Fruit fly (Drosophila melanogaster) whole organism, prepupa: ENCODE results near the gene CG13113.
A peak's percentile ranks its signal among the peaks of the same experiment; 100 is the strongest.

Experiments
- CG10631 ChIP-seq: fragments of 200-800 bp; sonication (Bioruptor generic); optimal IDR thresholded peaks from 2 replicates; lab custom pipeline; 2016; ENCODE audit warnings: missing biosample characterization, missing genetic modification characterization
- CG11294 ChIP-seq: fragments of 200-800 bp; sonication (Bioruptor generic); IDR thresholded peaks from 2 replicates; pipeline ENCODE4 v1.3.6; 2022; ENCODE audit warnings: missing biosample characterization, missing genetic modification characterization
- CG16779 ChIP-seq: fragments of 200-800 bp; sonication (Bioruptor generic); optimal IDR thresholded peaks from 3 replicates; lab custom pipeline; 2017; ENCODE audit warnings: missing biosample characterization, mild to moderate bottlenecking, missing genetic modification characterization
- CG31627 ChIP-seq: fragments of 200-800 bp; sonication (Bioruptor generic); optimal IDR thresholded peaks from 3 replicates; lab custom pipeline; 2016; ENCODE audit warnings: missing biosample characterization, missing genetic modification characterization
- CG32006 ChIP-seq: fragments of 200-800 bp; sonication (Bioruptor generic); optimal IDR thresholded peaks from 3 replicates; lab custom pipeline; 2017; ENCODE audit warnings: missing biosample characterization, mild to moderate bottlenecking, missing genetic modification characterization
- CG4318 ChIP-seq: fragments of 200-800 bp; sonication (Bioruptor generic); optimal IDR thresholded peaks from 3 replicates; lab custom pipeline; 2017; ENCODE audit warnings: missing biosample characterization, mild to moderate bottlenecking, missing genetic modification characterization
- CG6163 ChIP-seq: fragments of 200-800 bp; sonication (Bioruptor generic); IDR thresholded peaks from 3 replicates; pipeline ENCODE4 v1.3.6; 2022; ENCODE audit warnings: missing biosample characterization, missing genetic modification characterization
- CG6276 ChIP-seq: fragments of 200-800 bp; sonication (Bioruptor generic); optimal IDR thresholded peaks from 2 replicates; lab custom pipeline; 2017; ENCODE audit warnings: missing biosample characterization, mild to moderate bottlenecking, missing genetic modification characterization
- CG6808 ChIP-seq: fragments of 200-800 bp; sonication (Bioruptor generic); optimal IDR thresholded peaks from 3 replicates; lab custom pipeline; 2017; ENCODE audit warnings: missing biosample characterization, missing genetic modification characterization, mild to moderate bottlenecking, moderate library complexity, missing genetic modification reagents
- CG8319 ChIP-seq: fragments of 200-800 bp; sonication (Bioruptor generic); optimal IDR thresholded peaks from 3 replicates; lab custom pipeline; 2016; ENCODE audit warnings: missing biosample characterization, missing genetic modification characterization
- Eip93F ChIP-seq: fragments of 200-800 bp; sonication (Bioruptor generic); optimal IDR thresholded peaks from 2 replicates; lab custom pipeline; 2016; ENCODE audit warnings: missing biosample characterization, mild to moderate bottlenecking, missing genetic modification characterization
- Ets21C ChIP-seq: fragments of 200-800 bp; sonication (Bioruptor generic); optimal IDR thresholded peaks from 3 replicates; lab custom pipeline; 2016; ENCODE audit warnings: missing biosample characterization, missing genetic modification characterization
- Gug ChIP-seq: fragments of 200-800 bp; sonication (Bioruptor generic); IDR thresholded peaks from 2 replicates; pipeline ENCODE4 v1.3.6; 2022; ENCODE audit warnings: missing biosample characterization, missing genetic modification characterization
- Hr38 ChIP-seq: sonication (Bioruptor generic); optimal IDR thresholded peaks from 2 replicates; lab custom pipeline; 2016; ENCODE audit warnings: missing biosample characterization, missing genetic modification characterization
- Hr39 ChIP-seq: fragments of 200-800 bp; sonication (Bioruptor generic); optimal IDR thresholded peaks from 2 replicates; lab custom pipeline; 2016; ENCODE audit warnings: missing biosample characterization, missing genetic modification characterization
- Lpt ChIP-seq: fragments of 200-800 bp; sonication (Bioruptor generic); optimal IDR thresholded peaks from 3 replicates; lab custom pipeline; 2016; ENCODE audit warnings: missing biosample characterization, missing genetic modification characterization
- Met ChIP-seq: fragments of 200-800 bp; sonication (Bioruptor generic); optimal IDR thresholded peaks from 3 replicates; lab custom pipeline; 2016; ENCODE audit warnings: missing biosample characterization, missing genetic modification characterization
- OdsH ChIP-seq: fragments of 200-800 bp; sonication (Bioruptor generic); optimal IDR thresholded peaks from 3 replicates; lab custom pipeline; 2016; ENCODE audit warnings: missing biosample characterization, missing genetic modification characterization
- Sox102F ChIP-seq: fragments of 200-800 bp; sonication (Bioruptor generic); optimal IDR thresholded peaks from 2 replicates; lab custom pipeline; 2016; ENCODE audit warnings: missing biosample characterization, mild to moderate bottlenecking, missing genetic modification characterization
- Sox15 ChIP-seq: fragments of 200-800 bp; sonication (Bioruptor generic); optimal IDR thresholded peaks from 3 replicates; lab custom pipeline; 2016; ENCODE audit warnings: missing biosample characterization, missing genetic modification characterization
- achi ChIP-seq: fragments of 200-800 bp; sonication (Bioruptor generic); optimal IDR thresholded peaks from 3 replicates; lab custom pipeline; 2016; ENCODE audit warnings: missing biosample characterization, missing genetic modification characterization
- acj6 ChIP-seq: fragments of 200-800 bp; sonication (Bioruptor generic); optimal IDR thresholded peaks from 3 replicates; lab custom pipeline; 2016; ENCODE audit warnings: missing biosample characterization, missing genetic modification characterization
- dac ChIP-seq: fragments of 200-800 bp; sonication (Bioruptor generic); optimal IDR thresholded peaks from 2 replicates; lab custom pipeline; 2017; ENCODE audit warnings: missing biosample characterization, mild to moderate bottlenecking, missing genetic modification characterization
- dsx ChIP-seq: fragments of 200-800 bp; optimal IDR thresholded peaks from 3 replicates; lab custom pipeline; 2019; ENCODE audit warnings: missing biosample characterization, mild to moderate bottlenecking, missing genetic modification characterization, moderate library complexity; ENCODE audit not compliant: poor library complexity, severe bottlenecking
- eg ChIP-seq: fragments of 200-800 bp; sonication (Bioruptor generic); IDR thresholded peaks from 3 replicates; pipeline ENCODE4 v1.3.6; 2022; ENCODE audit warnings: missing biosample characterization, missing genetic modification characterization
- esn ChIP-seq: fragments of 200-800 bp; sonication (Bioruptor generic); optimal IDR thresholded peaks from 2 replicates; lab custom pipeline; 2016; ENCODE audit warnings: missing biosample characterization, mild to moderate bottlenecking, missing genetic modification characterization, moderate library complexity
- fd85E ChIP-seq: fragments of 200-800 bp; sonication (Bioruptor generic); optimal IDR thresholded peaks from 3 replicates; lab custom pipeline; 2016; ENCODE audit warnings: missing biosample characterization, missing genetic modification characterization
- fkh ChIP-seq: fragments of 200-800 bp; sonication (Bioruptor generic); optimal IDR thresholded peaks from 3 replicates; lab custom pipeline; 2017; ENCODE audit warnings: missing biosample characterization, mild to moderate bottlenecking, missing genetic modification characterization, moderate library complexity
- lz ChIP-seq: fragments of 200-800 bp; sonication (Bioruptor generic); optimal IDR thresholded peaks from 3 replicates; lab custom pipeline; 2016; ENCODE audit warnings: missing biosample characterization, missing genetic modification characterization
- ss ChIP-seq, 2 experiments: fragments of 200-800 bp; sonication (Bioruptor generic); optimal IDR thresholded peaks; 2 replicates in 1 of 2; 3 replicates in 1 of 2; lab custom pipeline; 2017 to 2018; ENCODE audit warnings: mild to moderate bottlenecking in 2 of 2, missing biosample characterization in 2 of 2, missing genetic modification characterization in 2 of 2, moderate library complexity in 1 of 2
- svp ChIP-seq: fragments of 200-800 bp; sonication (Bioruptor generic); peaks from one replicate; lab custom pipeline; 2016; ENCODE audit warnings: missing biosample characterization, missing genetic modification characterization
- topi ChIP-seq: fragments of 200-800 bp; sonication (Bioruptor generic); optimal IDR thresholded peaks from 3 replicates; lab custom pipeline; 2016; ENCODE audit warnings: missing biosample characterization, missing genetic modification characterization

The CG13113 gene

DNA sequence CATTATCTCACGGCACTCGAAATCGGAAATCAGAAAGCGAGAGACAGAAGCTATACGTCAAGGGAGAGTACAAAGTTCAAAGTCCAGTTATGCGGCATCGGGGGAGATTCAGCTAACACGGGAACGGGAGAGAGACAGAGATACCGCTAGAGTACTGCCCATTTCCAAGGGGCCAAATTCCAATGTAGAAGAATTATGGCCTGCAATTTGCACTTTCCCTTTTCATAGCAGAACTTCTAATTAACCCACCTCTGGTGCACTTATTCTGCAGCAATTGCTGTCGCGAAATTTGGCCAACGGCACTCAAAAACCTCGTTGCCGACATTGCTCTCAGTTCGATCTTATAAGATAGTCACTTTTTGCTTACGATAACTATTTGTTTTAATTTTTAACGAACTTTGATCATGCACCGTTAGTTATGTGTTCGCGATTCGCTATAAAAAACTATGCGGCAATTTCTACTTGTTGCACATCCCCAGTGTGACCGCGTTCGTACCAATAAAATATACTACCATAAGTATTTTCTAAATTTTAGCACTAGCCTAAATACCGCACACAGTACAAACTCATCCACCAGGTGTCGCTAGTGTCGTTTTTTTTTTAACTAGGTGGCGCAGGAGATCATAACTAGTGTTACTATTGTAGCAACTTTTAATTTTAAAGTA, 32.4 kb downstream of the CG13113 start, which contains the start of gene Mtpalpha (continued):
- TF ChIP-seq Ets21C (GFP tag; lab: Kevin White, UChicago), result no peak
- peak; percentile 75 for TF ChIP-seq fd85E (GFP tag; lab: Kevin White, UChicago)
- TF ChIP-seq Sox15 (GFP tag; lab: Kevin White, UChicago), result no peak
- peak; percentile 58 for TF ChIP-seq OdsH (GFP tag; lab: Kevin White, UChicago)
- TF ChIP-seq CG10631 (GFP tag; lab: Kevin White, UChicago), result no peak
- peak; percentile 84 for TF ChIP-seq CG6163
- peak; percentile 40 for TF ChIP-seq CG4318 (GFP tag; lab: Kevin White, UChicago)
- peak; percentile 32 for TF ChIP-seq lz (GFP tag; lab: Kevin White, UChicago)
- TF ChIP-seq Met, result peak; percentile 57

DNA sequence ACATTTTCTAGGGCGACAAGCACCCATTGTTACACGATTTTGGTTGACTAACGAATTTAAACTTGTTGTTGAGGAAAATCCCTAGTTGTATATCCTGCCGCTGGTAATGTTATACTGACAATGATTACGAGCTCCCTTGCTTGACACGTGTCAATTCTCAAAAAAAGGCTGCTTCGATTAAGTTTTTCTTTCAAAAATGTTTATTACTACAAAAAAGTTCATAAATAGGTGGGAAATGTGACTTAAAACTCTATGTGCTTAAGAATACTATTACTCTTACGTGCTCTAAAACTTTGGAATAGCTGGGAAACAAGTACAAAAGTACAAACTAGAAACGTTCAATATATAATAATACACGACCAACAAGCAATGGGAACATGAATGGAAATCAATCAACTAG, 35.6 kb downstream of the CG13113 start, which contains the start of gene CG31709:
TSS of gene CG31709 (minus strand) at position 101 of the 400 bp plus-strand sequence.
- TF ChIP-seq Sox102F (GFP tag; lab: Kevin White, UChicago), result no peak
- no peak for TF ChIP-seq Hr39 (GFP tag; lab: Kevin White, UChicago)
- no peak for TF ChIP-seq acj6 (GFP tag; lab: Kevin White, UChicago)
- TF ChIP-seq eg (GFP tag; lab: Robert Waterston, UW), result no peak
- TF ChIP-seq OdsH (GFP tag; lab: Kevin White, UChicago), result no peak
- TF ChIP-seq dac (GFP tag; lab: Kevin White, UChicago), result no peak
- TF ChIP-seq dsx, result no peak
- no peak for TF ChIP-seq Lpt
- TF ChIP-seq, all 60 proteins: peak for 0

- TF ChIP-seq CG6276 (GFP tag; lab: Kevin White, UChicago) (no peak), achi (GFP tag; lab: Kevin White, UChicago) (no peak), CG8319 (GFP tag; lab: Kevin White, UChicago) (no peak)
Measured at dm6 chr2L:9581582-9581981, 37.6 kb downstream of the CG13113 start, which contains the start of gene gcm. Gene gcm, minus strand, starts transcription at chr2L:9581745.

DNA sequence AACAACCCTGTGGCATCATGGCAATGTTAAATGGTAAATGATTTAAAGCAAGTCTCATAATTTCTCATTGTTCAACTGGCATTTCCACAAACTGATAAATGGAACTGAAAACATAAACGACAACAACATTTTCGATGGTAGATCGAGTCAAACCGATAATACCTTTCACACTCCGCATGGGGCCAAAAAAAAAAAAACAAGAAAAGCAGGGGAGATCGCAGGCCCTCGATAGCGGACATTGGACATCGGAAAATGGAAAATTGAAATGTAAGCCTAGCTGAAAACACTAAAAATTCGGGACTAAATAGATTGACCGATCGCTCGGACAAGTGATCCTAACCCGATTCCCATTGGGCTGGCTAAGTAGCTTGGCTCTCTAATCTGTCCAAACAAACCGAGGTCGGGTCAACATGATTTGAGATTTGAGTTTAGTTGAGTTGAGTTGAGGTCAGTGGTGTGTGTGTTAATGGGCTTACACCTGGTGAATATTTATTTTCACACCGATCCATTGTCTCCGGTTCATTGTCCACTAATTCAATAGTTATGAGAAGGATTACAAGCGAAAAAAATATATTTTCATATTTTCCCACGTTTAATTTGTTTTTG, 40.2 kb downstream of the CG13113 start:
- TF ChIP-seq Sox15 (GFP tag; lab: Kevin White, UChicago) (no peak), CG4318 (GFP tag; lab: Kevin White, UChicago) (no peak), CG32006 (GFP tag; lab: Kevin White, UChicago) (no peak), topi (GFP tag; lab: Kevin White, UChicago) (no peak), CG6276 (GFP tag; lab: Kevin White, UChicago) (no peak), svp (no peak), CG31627 (GFP tag; lab: Kevin White, UChicago) (no peak), CG6808 (GFP tag; lab: Kevin White, UChicago) (no peak), CG10631 (GFP tag; lab: Kevin White, UChicago) (no peak), CG16779 (tag; lab: Kevin White, UChicago) (no peak), fkh (GFP tag; lab: Kevin White, UChicago) (no peak), esn (no peak), Sox102F (GFP tag; lab: Kevin White, UChicago) (no peak), Hr38 (no peak), Eip93F (GFP tag; lab: Kevin White, UChicago) (no peak), Gug (GFP tag; lab: Robert Waterston, UW) (no peak), CG11294 (GFP tag; lab: Robert Waterston, UW) (no peak), ss (GFP tag; optimal IDR thresholded peaks at IDR 0.05; lab: Kevin White, UChicago) (no peak)
